Worm (Caenorhabditis elegans) whole organism, young adult: ENCODE measurements around the gene F21D9.11.

ENCODE experiments used
- F49E8.2 ChIP-seq: sonication (generic microtip); optimal IDR thresholded peaks from 3 replicates; lab custom pipeline; 2017; ENCODE audit warnings: missing genetic modification characterization, mild to moderate bottlenecking, missing compliant biosample characterization, antibody characterized with exemption, moderate library complexity; ENCODE audit not compliant: insufficient read depth
- K12H6.12 ChIP-seq: fragments of 200-800 bp; sonication (Bioruptor generic); optimal IDR thresholded peaks from 2 replicates; lab custom pipeline; 2018; ENCODE audit warnings: mild to moderate bottlenecking, missing genetic modification characterization, missing compliant biosample characterization
- Y53F4B.3 ChIP-seq: fragments of 200-800 bp; sonication (Bioruptor generic); IDR thresholded peaks from 2 replicates; pipeline ENCODE4 v1.3.6; 2022; ENCODE audit warnings: missing genetic modification reagents, missing genetic modification characterization, missing compliant biosample characterization
- Y53G8AR.9 ChIP-seq: fragments of 200-800 bp; sonication (Bioruptor generic); conservative IDR thresholded peaks from 2 replicates; pipeline ENCODE4 v1.3.6; 2022; ENCODE audit warnings: missing genetic modification reagents, missing genetic modification characterization, missing compliant biosample characterization
- dox-1 ChIP-seq: fragments of 200-800 bp; sonication (Bioruptor generic); IDR thresholded peaks from 2 replicates; pipeline ENCODE4 v1.3.6; 2022; ENCODE audit warnings: missing genetic modification reagents, missing genetic modification characterization, missing compliant biosample characterization
- pha-4 ChIP-seq: fragments of 150-350 bp; sonication (generic microtip); optimal IDR thresholded peaks from 2 replicates; lab custom pipeline; 2014; ENCODE audit warnings: missing biosample characterization, missing genetic modification reagents, missing genetic modification characterization
- sdz-38 ChIP-seq: sonication (generic microtip); optimal IDR thresholded peaks from 2 replicates; lab custom pipeline; 2016; ENCODE audit warnings: missing genotype, missing genetic modification characterization, missing compliant biosample characterization

DNA sequence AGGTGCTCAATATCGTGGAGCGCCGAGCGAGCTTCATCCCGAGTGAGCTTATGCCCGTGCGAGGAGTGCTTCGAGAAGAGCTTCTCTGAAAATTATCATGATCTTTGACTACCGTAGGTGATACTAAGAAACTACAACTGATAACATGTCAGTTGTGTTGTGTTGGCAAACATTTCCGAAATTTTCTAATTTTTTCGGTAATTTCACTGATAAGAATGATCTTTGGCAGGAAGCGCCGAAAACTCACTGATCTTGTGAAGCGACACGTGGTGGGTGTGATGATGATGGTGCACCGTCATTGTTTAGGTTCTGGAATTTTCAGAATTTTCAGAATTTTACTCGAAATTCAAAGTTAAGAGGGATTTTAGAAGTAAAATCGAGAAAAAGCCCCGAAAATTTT, 48.6 kb upstream of the F21D9.11 start, which contains the start of gene Y39B6A.1:
- no peak for TF ChIP-seq sdz-38 (tag; lab: Kevin White, UChicago)
- TF ChIP-seq pha-4 = no peak
- no peak for TF ChIP-seq Y53G8AR.9 (GFP tag; lab: Robert Waterston, UW)
- TF ChIP-seq dox-1 (GFP tag; lab: Robert Waterston, UW) = no peak
- TF ChIP-seq Y53F4B.3 = no peak
- no peak for TF ChIP-seq K12H6.12
- TF ChIP-seq F49E8.2 (tag; lab: Kevin White, UChicago) = no peak
